Worm (Caenorhabditis elegans) whole organism, early embryonic: Measurements from ENCODE around the gene F42G4.6.
"Not testable (repeated sequence)": the region's sequence is repeated elsewhere in the genome, so short reads cannot be mapped to it uniquely, and the experiment has no call there.

Source experiments
- B0310.2 ChIP-seq: sonication (generic microtip); optimal IDR thresholded peaks from 2 replicates; lab custom pipeline; 2016; ENCODE audit warnings: mild to moderate bottlenecking, missing genetic modification characterization, missing compliant biosample characterization
- F13C5.2 ChIP-seq: sonication (generic microtip); optimal IDR thresholded peaks from 2 replicates; lab custom pipeline; 2017; ENCODE audit warnings: mild to moderate bottlenecking, missing genetic modification characterization, inconsistent platforms, missing compliant biosample characterization
- aly-1 ChIP-seq: sonication (generic microtip); optimal IDR thresholded peaks from 2 replicates; lab custom pipeline; 2016; ENCODE audit warnings: missing genetic modification characterization, missing compliant biosample characterization
- ama-1 ChIP-seq: fragments of 150-350 bp; optimal IDR thresholded peaks from 2 replicates; lab custom pipeline; 2014
- ceh-13 ChIP-seq: fragments of 200-800 bp; sonication (Bioruptor generic); optimal IDR thresholded peaks from 2 replicates; lab custom pipeline; 2018; ENCODE audit warnings: mild to moderate bottlenecking, missing genetic modification characterization, missing compliant biosample characterization
- ceh-36 ChIP-seq: sonication (generic microtip); optimal IDR thresholded peaks from 2 replicates; lab custom pipeline; 2016; ENCODE audit warnings: missing genetic modification characterization, inconsistent platforms, missing compliant biosample characterization
- ets-7 ChIP-seq: sonication (generic microtip); optimal IDR thresholded peaks from 2 replicates; lab custom pipeline; 2016; ENCODE audit warnings: missing genotype, missing genetic modification characterization, missing compliant biosample characterization
- flt-1 ChIP-seq: fragments of 200-800 bp; sonication (Bioruptor generic); IDR thresholded peaks from 2 replicates; pipeline ENCODE4 v1.3.6; 2022; ENCODE audit warnings: missing genetic modification characterization, missing compliant biosample characterization
- hmg-4 ChIP-seq: fragments of 200-800 bp; sonication (Bioruptor generic); optimal IDR thresholded peaks from 2 replicates; lab custom pipeline; 2018; ENCODE audit warnings: mild to moderate bottlenecking, missing genetic modification characterization, missing compliant biosample characterization
- hnd-1 ChIP-seq: sonication (generic microtip); optimal IDR thresholded peaks from 2 replicates; lab custom pipeline; 2016; ENCODE audit warnings: missing genetic modification characterization, missing compliant biosample characterization
- pes-1 ChIP-seq: fragments of 200-800 bp; sonication (Bioruptor generic); IDR thresholded peaks from 2 replicates; pipeline ENCODE4 v1.3.6; 2022; ENCODE audit warnings: missing genetic modification reagents, missing genetic modification characterization, missing compliant biosample characterization
- scrt-1 ChIP-seq: fragments of 200-800 bp; sonication (Bioruptor generic); IDR thresholded peaks from 2 replicates; pipeline ENCODE4 v1.3.6; 2022; ENCODE audit warnings: missing genetic modification characterization, missing compliant biosample characterization
- sea-1 ChIP-seq: fragments of 200-800 bp; sonication (Bioruptor generic); conservative IDR thresholded peaks from 2 replicates; pipeline ENCODE4 v1.3.6; 2022; ENCODE audit warnings: missing genetic modification characterization, missing compliant biosample characterization
- tbx-11 ChIP-seq: fragments of 200-800 bp; sonication (Bioruptor generic); IDR thresholded peaks from 2 replicates; pipeline ENCODE4 v1.3.6; 2022; ENCODE audit warnings: missing genetic modification characterization, missing compliant biosample characterization
- tbx-37 ChIP-seq: fragments of 200-800 bp; sonication (Bioruptor generic); conservative IDR thresholded peaks from 2 replicates; pipeline ENCODE4 v1.3.6; 2022; ENCODE audit warnings: missing genetic modification reagents, missing genetic modification characterization, missing compliant biosample characterization
- tra-4 ChIP-seq: sonication (generic microtip); optimal IDR thresholded peaks from 2 replicates; lab custom pipeline; 2017; ENCODE audit warnings: missing genetic modification characterization, missing compliant biosample characterization

The F42G4.6 gene

ce11 chrII:13078848-13079428 lies at the start of gene F42G4.6:
F42G4.6 (plus strand) TSS chrII:13079378.
- TF ChIP-seq aly-1 (tag; lab: Kevin White, UChicago) = no peak

- TF ChIP-seq ets-7 (tag; lab: Kevin White, UChicago) (no peak), sea-1 (no peak), scrt-1 (GFP tag; lab: Robert Waterston, UW) (no peak), B0310.2 (no peak), ama-1 (lab: Kevin White, UChicago) (no peak), F13C5.2 (tag; lab: Kevin White, UChicago) (no peak), aly-1 (tag; lab: Kevin White, UChicago) (no peak), pes-1 (GFP tag; lab: Robert Waterston, UW) (no peak), tbx-11 (no peak)
Measured at ce11 chrII:13030051-13030437, 49.1 kb upstream of the F42G4.6 start.

- TF ChIP-seq hmg-4 (no peak), sea-1 (no peak), ceh-36 (no peak), aly-1 (tag; lab: Kevin White, UChicago) (no peak), pes-1 (GFP tag; lab: Robert Waterston, UW) (no peak), tbx-37 (GFP tag; lab: Robert Waterston, UW) (no peak), ama-1 (lab: Kevin White, UChicago) (no peak), hnd-1 (tag; lab: Kevin White, UChicago) (no peak), ceh-13 (GFP tag; lab: Kevin White, UChicago) (no peak), scrt-1 (GFP tag; lab: Robert Waterston, UW) (no peak), ets-7 (tag; lab: Kevin White, UChicago) (no peak), F13C5.2 (tag; lab: Kevin White, UChicago) (no peak), B0310.2 (no peak)
Measured at ce11 chrII:13030567-13031188, 48.5 kb upstream of the F42G4.6 start.

ce11 chrII:13031649-13032191 lies 47.5 kb upstream of the F42G4.6 start, which contains the start of gene F18A11.2:
F18A11.2 (plus strand) TSS chrII:13031699.
- not testable (repeated sequence) for TF ChIP-seq F13C5.2 (tag; lab: Kevin White, UChicago); tbx-11; tra-4 (tag; lab: Kevin White, UChicago)

- TF ChIP-seq ama-1 (lab: Kevin White, UChicago) = no peak
- TF ChIP-seq ets-7 (tag; lab: Kevin White, UChicago) = no peak
- no peak for TF ChIP-seq tbx-11
- no peak for TF ChIP-seq tbx-37 (GFP tag; lab: Robert Waterston, UW)
- TF ChIP-seq aly-1 (tag; lab: Kevin White, UChicago) = no peak
- TF ChIP-seq B0310.2 = no peak
- no peak for TF ChIP-seq pes-1 (GFP tag; lab: Robert Waterston, UW)
Measured at ce11 chrII:13036717-13037116, 42.5 kb upstream of the F42G4.6 start, which contains the start of gene F18A11.3. F18A11.3 (minus strand) TSS chrII:13036841.

ce11 chrII:13043433-13044054 lies 35.6 kb upstream of the F42G4.6 start, which contains the start of gene puf-6:
puf-6 (minus strand) TSS chrII:13043445.
- TF ChIP-seq ceh-13 (GFP tag; lab: Kevin White, UChicago); ceh-36; pes-1 (GFP tag; lab: Robert Waterston, UW): not testable (repeated sequence)

ce11 chrII:13047106-13047505 lies 32.1 kb upstream of the F42G4.6 start, which contains the start of gene F42G4.7:
F42G4.7 (minus strand) TSS chrII:13047290.
- not testable (repeated sequence) for TF ChIP-seq hmg-4; pes-1 (GFP tag; lab: Robert Waterston, UW); ets-7 (tag; lab: Kevin White, UChicago)

- not testable (repeated sequence) for TF ChIP-seq flt-1; tra-4 (tag; lab: Kevin White, UChicago); hmg-4
Measured at ce11 chrII:13047609-13048008, 31.6 kb upstream of the F42G4.6 start, which contains the start of gene F42G4.2. F42G4.2 (plus strand) TSS chrII:13047909.

- TF ChIP-seq ceh-36 (no peak), hmg-4 (no peak), pes-1 (GFP tag; lab: Robert Waterston, UW) (no peak), scrt-1 (GFP tag; lab: Robert Waterston, UW) (no peak)
Measured at ce11 chrII:13050050-13050449, 29.1 kb upstream of the F42G4.6 start.
